Fruit fly (Drosophila melanogaster) whole organism, embryonic: ENCODE measurements around the gene CG43707.

Experiments
- Adf1 ChIP-seq: fragments of 200-800 bp; sonication (Bioruptor generic); IDR thresholded peaks from 2 replicates; pipeline ENCODE4 v1.3.6; 2022; ENCODE audit warnings: missing biosample characterization, missing genetic modification characterization
- Bdp1 ChIP-seq: fragments of 200-800 bp; sonication (Bioruptor generic); optimal IDR thresholded peaks from 3 replicates; lab custom pipeline; 2016; ENCODE audit warnings: missing biosample characterization, missing genetic modification characterization
- CG11504 ChIP-seq: fragments of 200-800 bp; sonication (Bioruptor generic); optimal IDR thresholded peaks from 3 replicates; lab custom pipeline; 2019; ENCODE audit warnings: missing biosample characterization, mild to moderate bottlenecking, missing genetic modification characterization, moderate library complexity
- CG11696 ChIP-seq: fragments of 200-800 bp; sonication (Bioruptor generic); IDR thresholded peaks from 2 replicates; pipeline ENCODE4 v1.3.6; 2022; ENCODE audit warnings: missing biosample characterization, missing genetic modification characterization
- CG11723 ChIP-seq: fragments of 200-800 bp; sonication (Bioruptor generic); optimal IDR thresholded peaks from 2 replicates; lab custom pipeline; 2017; ENCODE audit warnings: missing biosample characterization, mild to moderate bottlenecking, missing genetic modification characterization
- CG12071 ChIP-seq: fragments of 200-800 bp; sonication (Bioruptor generic); optimal IDR thresholded peaks from 3 replicates; lab custom pipeline; 2018; ENCODE audit warnings: missing biosample characterization, mild to moderate bottlenecking, missing genetic modification characterization
- CG15073 ChIP-seq: fragments of 200-800 bp; sonication (Bioruptor generic); optimal IDR thresholded peaks from 2 replicates; lab custom pipeline; 2016; ENCODE audit warnings: missing biosample characterization, missing genetic modification characterization
- CG1603 ChIP-seq: fragments of 200-800 bp; sonication (Bioruptor generic); optimal IDR thresholded peaks from 2 replicates; lab custom pipeline; 2019; ENCODE audit warnings: missing biosample characterization, mild to moderate bottlenecking, missing genetic modification characterization, moderate library complexity
- CG16813 ChIP-seq: fragments of 200-800 bp; sonication (Bioruptor generic); IDR thresholded peaks from 3 replicates; pipeline ENCODE4 v1.3.6; 2022; ENCODE audit warnings: missing biosample characterization, missing genetic modification characterization; ENCODE audit not compliant: partially characterized antibody
- CG17328 ChIP-seq: fragments of 200-800 bp; sonication (Bioruptor generic); IDR thresholded peaks from 2 replicates; pipeline ENCODE4 v1.3.6; 2022; ENCODE audit warnings: missing biosample characterization, missing genetic modification characterization
- CG1792 ChIP-seq: fragments of 200-800 bp; sonication (Bioruptor generic); optimal IDR thresholded peaks from 2 replicates; lab custom pipeline; 2016; ENCODE audit warnings: missing biosample characterization, missing genetic modification characterization
- CG1832 ChIP-seq: fragments of 200-800 bp; sonication (Bioruptor generic); optimal IDR thresholded peaks from 2 replicates; lab custom pipeline; 2017; ENCODE audit warnings: missing biosample characterization, mild to moderate bottlenecking, missing genetic modification characterization, inconsistent platforms
- CG2199 ChIP-seq: fragments of 200-800 bp; sonication (Bioruptor generic); IDR thresholded peaks from 3 replicates; pipeline ENCODE4 v1.3.6; 2022; ENCODE audit warnings: missing biosample characterization, missing genetic modification characterization
- CG2202 ChIP-seq: fragments of 200-800 bp; sonication (Bioruptor generic); optimal IDR thresholded peaks from 2 replicates; lab custom pipeline; 2018; ENCODE audit warnings: missing biosample characterization, mild to moderate bottlenecking, missing genetic modification characterization
- CG31224 ChIP-seq: fragments of 200-800 bp; sonication (Bioruptor generic); IDR thresholded peaks from 2 replicates; pipeline ENCODE4 v1.3.6; 2022; ENCODE audit warnings: missing biosample characterization, missing genetic modification characterization
- CG32532 ChIP-seq: fragments of 200-800 bp; sonication (Bioruptor generic); IDR thresholded peaks from 2 replicates; pipeline ENCODE4 v1.3.6; 2022; ENCODE audit warnings: missing biosample characterization, missing genetic modification characterization
- CG3407 ChIP-seq: fragments of 200-800 bp; sonication (Bioruptor generic); optimal IDR thresholded peaks from 2 replicates; lab custom pipeline; 2018; ENCODE audit warnings: missing biosample characterization, mild to moderate bottlenecking, missing genetic modification characterization
- CG3847 ChIP-seq: fragments of 200-800 bp; sonication (Bioruptor generic); IDR thresholded peaks from 2 replicates; pipeline ENCODE4 v1.3.6; 2022; ENCODE audit warnings: missing biosample characterization, missing genetic modification characterization
- CG42726 ChIP-seq: fragments of 200-800 bp; sonication (Bioruptor generic); IDR thresholded peaks from 2 replicates; pipeline ENCODE4 v1.3.6; 2022; ENCODE audit warnings: missing biosample characterization, missing genetic modification characterization; ENCODE audit not compliant: partially characterized antibody
- CG4328 ChIP-seq: fragments of 200-800 bp; sonication (Bioruptor generic); optimal IDR thresholded peaks from 3 replicates; lab custom pipeline; 2017; ENCODE audit warnings: missing biosample characterization, missing genetic modification reagents, missing genetic modification characterization
- CG6254 ChIP-seq: fragments of 200-800 bp; sonication (Bioruptor generic); optimal IDR thresholded peaks from 3 replicates; lab custom pipeline; 2017; ENCODE audit warnings: mild to moderate bottlenecking, missing biosample characterization, missing genetic modification reagents, missing genetic modification characterization
- CG7556 ChIP-seq: fragments of 200-800 bp; sonication (Bioruptor generic); optimal IDR thresholded peaks from 2 replicates; lab custom pipeline; 2017; ENCODE audit warnings: missing biosample characterization, mild to moderate bottlenecking, missing genetic modification characterization
- CG9437 ChIP-seq: fragments of 200-800 bp; sonication (Bioruptor generic); optimal IDR thresholded peaks from 2 replicates; lab custom pipeline; 2018; ENCODE audit warnings: missing biosample characterization, mild to moderate bottlenecking, missing genetic modification characterization
- Dad ChIP-seq: fragments of 200-800 bp; sonication (Bioruptor generic); optimal IDR thresholded peaks from 3 replicates; lab custom pipeline; 2016; ENCODE audit warnings: missing biosample characterization, missing genetic modification characterization
- Dp ChIP-seq: fragments of 200-800 bp; sonication (Bioruptor generic); optimal IDR thresholded peaks from 2 replicates; lab custom pipeline; 2018; ENCODE audit warnings: missing biosample characterization, mild to moderate bottlenecking, missing genetic modification characterization, moderate library complexity
- Ets97D ChIP-seq: fragments of 200-800 bp; sonication (Bioruptor generic); optimal IDR thresholded peaks from 3 replicates; lab custom pipeline; 2016; ENCODE audit warnings: missing biosample characterization, missing genetic modification characterization
- H15 ChIP-seq: fragments of 200-800 bp; sonication (Bioruptor generic); IDR thresholded peaks from 3 replicates; pipeline ENCODE4 v1.3.6; 2022; ENCODE audit warnings: missing biosample characterization, missing genetic modification characterization
- Hand ChIP-seq: fragments of 200-800 bp; sonication (Bioruptor generic); optimal IDR thresholded peaks from 2 replicates; lab custom pipeline; 2017; ENCODE audit warnings: mild to moderate bottlenecking, missing biosample characterization, missing genetic modification reagents, missing genetic modification characterization
- Hr39 ChIP-seq: fragments of >200 bp; optimal IDR thresholded peaks from 2 replicates; lab custom pipeline; 2017
- Lhr ChIP-seq: fragments of 200-800 bp; sonication (Bioruptor generic); optimal IDR thresholded peaks from 3 replicates; lab custom pipeline; 2017; ENCODE audit warnings: mild to moderate bottlenecking, missing biosample characterization, missing genetic modification reagents, missing genetic modification characterization
- Nf-YB ChIP-seq: fragments of 200-800 bp; sonication (Bioruptor generic); optimal IDR thresholded peaks from 3 replicates; lab custom pipeline; 2019; ENCODE audit warnings: missing biosample characterization, mild to moderate bottlenecking, missing genetic modification characterization, moderate library complexity
- Rfx ChIP-seq: fragments of 200-800 bp; sonication (Bioruptor generic); IDR thresholded peaks from 2 replicates; pipeline ENCODE4 v1.3.6; 2022; ENCODE audit warnings: missing biosample characterization, missing genetic modification characterization
- Spps ChIP-seq: fragments of 200-800 bp; sonication (Bioruptor generic); optimal IDR thresholded peaks from 2 replicates; lab custom pipeline; 2018; ENCODE audit warnings: missing biosample characterization, mild to moderate bottlenecking, missing genetic modification characterization
- Trl ChIP-seq, 3 experiments: fragments of >200 bp in 2 of 3; fragments of 200-800 bp in 1 of 3; sonication (Bioruptor generic) in 1 of 3; optimal IDR thresholded peaks; 2 replicates in 1 of 3; 3 replicates in 2 of 3; lab custom pipeline; 2016 to 2017; ENCODE audit warnings: missing biosample characterization in 1 of 3, missing genetic modification characterization in 1 of 3
- ab ChIP-seq: fragments of 200-800 bp; sonication (Bioruptor generic); optimal IDR thresholded peaks from 2 replicates; lab custom pipeline; 2016; ENCODE audit warnings: missing biosample characterization, missing genetic modification characterization
- bbx ChIP-seq: fragments of 200-800 bp; sonication (Bioruptor generic); IDR thresholded peaks from 2 replicates; pipeline ENCODE4 v1.3.6; 2022; ENCODE audit warnings: missing biosample characterization, missing genetic modification characterization; ENCODE audit not compliant: partially characterized antibody
- ems ChIP-seq: fragments of 200-800 bp; sonication (Bioruptor generic); optimal IDR thresholded peaks from 3 replicates; lab custom pipeline; 2016; ENCODE audit warnings: missing biosample characterization, missing genetic modification characterization
- eyg ChIP-seq: fragments of 200-800 bp; sonication (Bioruptor generic); optimal IDR thresholded peaks from 3 replicates; lab custom pipeline; 2016; ENCODE audit warnings: missing biosample characterization, missing genetic modification characterization
- fd64A ChIP-seq: fragments of 200-800 bp; sonication (Bioruptor generic); optimal IDR thresholded peaks from 3 replicates; lab custom pipeline; 2018; ENCODE audit warnings: missing biosample characterization, mild to moderate bottlenecking, missing genetic modification characterization
- fd96Cb ChIP-seq: fragments of 200-800 bp; sonication (Bioruptor generic); optimal IDR thresholded peaks from 2 replicates; lab custom pipeline; 2018; ENCODE audit warnings: missing biosample characterization, mild to moderate bottlenecking, missing genetic modification characterization, moderate library complexity
- gce ChIP-seq: fragments of 200-800 bp; sonication (Bioruptor generic); IDR thresholded peaks from 3 replicates; pipeline ENCODE4 v1.3.6; 2022; ENCODE audit warnings: missing biosample characterization, missing genetic modification characterization
- gem ChIP-seq: fragments of 200-800 bp; sonication (Bioruptor generic); optimal IDR thresholded peaks from 2 replicates; lab custom pipeline; 2019; ENCODE audit warnings: missing biosample characterization, mild to moderate bottlenecking, missing genetic modification characterization, moderate library complexity
- grn ChIP-seq: fragments of 200-800 bp; sonication (Bioruptor generic); optimal IDR thresholded peaks from 3 replicates; lab custom pipeline; 2017; ENCODE audit warnings: missing biosample characterization, missing genetic modification characterization
- jigr1 ChIP-seq: fragments of 200-800 bp; sonication (Bioruptor generic); IDR thresholded peaks from 3 replicates; pipeline ENCODE4 v1.3.6; 2022; ENCODE audit warnings: missing biosample characterization, missing genetic modification characterization
- lola ChIP-seq, 3 experiments: fragments of >200 bp in 2 of 3; fragments of 200-800 bp in 1 of 3; sonication (Bioruptor generic) in 1 of 3; optimal IDR thresholded peaks; 2 replicates each; lab custom pipeline; 2017 to 2019; ENCODE audit warnings: missing biosample characterization in 3 of 3, missing genetic modification characterization in 3 of 3, mild to moderate bottlenecking in 1 of 3, moderate library complexity in 1 of 3
- luna ChIP-seq: fragments of 200-800 bp; sonication (Bioruptor generic); optimal IDR thresholded peaks from 2 replicates; lab custom pipeline; 2016; ENCODE audit warnings: missing biosample characterization, missing genetic modification characterization
- pum ChIP-seq: fragments of 200-800 bp; sonication (Bioruptor generic); optimal IDR thresholded peaks from 2 replicates; lab custom pipeline; 2016; ENCODE audit warnings: missing biosample characterization, missing genetic modification characterization
- vvl ChIP-seq: fragments of 200-800 bp; sonication (Bioruptor generic); IDR thresholded peaks from 2 replicates; pipeline ENCODE4 v1.3.6; 2022; ENCODE audit warnings: missing biosample characterization, missing genetic modification characterization
- zen ChIP-seq: fragments of 200-800 bp; sonication (Bioruptor generic); optimal IDR thresholded peaks from 3 replicates; lab custom pipeline; 2018; ENCODE audit warnings: missing biosample characterization, mild to moderate bottlenecking, missing genetic modification characterization, moderate library complexity

Gene CG43707

DNA sequence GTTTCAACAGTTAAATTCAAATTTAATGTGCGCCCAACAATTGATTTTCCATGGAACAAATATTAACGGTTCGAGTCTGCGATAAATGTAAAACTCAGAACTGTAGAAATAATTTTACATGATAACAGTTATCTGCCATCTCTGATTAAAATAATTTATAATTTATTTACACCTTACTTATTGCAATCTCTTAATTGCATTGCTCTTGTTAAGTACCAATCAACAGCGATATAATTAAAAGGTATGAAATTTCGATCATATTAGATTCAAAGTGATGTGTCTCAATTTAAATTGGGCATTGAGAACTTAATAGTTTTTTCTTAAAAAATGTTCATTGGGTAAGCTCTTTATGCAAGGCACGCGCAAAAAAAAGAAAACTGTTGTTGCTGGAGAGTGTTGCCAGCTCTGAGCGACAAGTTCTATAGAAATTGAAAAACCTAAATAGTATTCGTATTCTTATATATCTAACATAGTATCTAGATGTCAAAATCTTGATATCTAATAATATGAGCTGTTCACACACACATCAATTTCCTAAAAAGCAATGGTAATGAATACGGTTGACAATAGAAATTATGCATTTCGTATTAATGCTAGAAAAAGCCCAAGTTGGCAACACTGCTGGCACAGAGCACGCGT is 45.9 kb downstream of the CG43707 start (continued):
- 0 out of 3 replicates have a peak, but pooled peaks have one; percentile 49 for TF ChIP-seq jigr1 (GFP tag; lab: Robert Waterston, UW)
- TF ChIP-seq Trl (optimal IDR thresholded peaks at IDR 0.05; lab: Kevin White, UChicago): no peak
- TF ChIP-seq Trl (GFP tag; optimal IDR thresholded peaks at IDR 0.05; lab: Kevin White, UChicago): no peak
- no peak for TF ChIP-seq Dad (GFP tag; lab: Kevin White, UChicago)
- peak; percentile 87 for TF ChIP-seq vvl (GFP tag; lab: Robert Waterston, UW)
- TF ChIP-seq CG17328 (GFP tag; lab: Robert Waterston, UW): peak; percentile 69
- TF ChIP-seq CG7556 (GFP tag; lab: Kevin White, UChicago): peak; percentile 28
- no peak for TF ChIP-seq CG16813 (GFP tag; lab: Robert Waterston, UW)
- 0 out of 3 replicates have a peak, but pooled peaks have one; percentile 28 for TF ChIP-seq CG2199 (GFP tag; lab: Robert Waterston, UW)
- peak; percentile 64 for TF ChIP-seq fd96Cb (tag; lab: Kevin White, UChicago)
- peak; percentile 49; the same call in 1 of the 3 replicates for TF ChIP-seq H15
- peak; percentile 25 for TF ChIP-seq pum
- no peak for TF ChIP-seq CG12071 (GFP tag; lab: Kevin White, UChicago)
- TF ChIP-seq CG11696: peak; percentile 67
- no peak for TF ChIP-seq Lhr
- 0 out of 2 replicates have a peak, but pooled peaks have one; percentile 6 for TF ChIP-seq Adf1 (GFP tag; lab: Robert Waterston, UW)
- TF ChIP-seq CG3847 (GFP tag; lab: Robert Waterston, UW): peak; percentile 66
- peak; percentile 29 for TF ChIP-seq CG4328 (GFP tag; lab: Kevin White, UChicago)
- TF ChIP-seq Dp (GFP tag; lab: Kevin White, UChicago): peak; percentile 54
- peak; percentile 86 for TF ChIP-seq gem (tag; lab: Kevin White, UChicago)
- TF ChIP-seq CG42726: no peak
- peak; percentile 61 for TF ChIP-seq CG9437
- peak; percentile 20 for TF ChIP-seq Bdp1
- no peak for TF ChIP-seq CG11723 (GFP tag; lab: Kevin White, UChicago)
- no peak for TF ChIP-seq ab (GFP tag; lab: Kevin White, UChicago)
- no peak for TF ChIP-seq CG3407
- TF ChIP-seq luna (GFP tag; lab: Kevin White, UChicago): no peak
- TF ChIP-seq CG1603 (tag; lab: Kevin White, UChicago): no peak
- TF ChIP-seq CG31224 (GFP tag; lab: Robert Waterston, UW): peak; percentile 45
- TF ChIP-seq CG1832: no peak
- no peak for TF ChIP-seq bbx (GFP tag; lab: Robert Waterston, UW)
- no peak for TF ChIP-seq Hr39
- TF ChIP-seq Ets97D (GFP tag; lab: Kevin White, UChicago): peak; percentile 24
- TF ChIP-seq CG6254 (GFP tag; lab: Kevin White, UChicago): no peak
- peak; percentile 98 for TF ChIP-seq grn (GFP tag; lab: Kevin White, UChicago)
- peak; percentile 14 for TF ChIP-seq Spps (tag; lab: Kevin White, UChicago)
- TF ChIP-seq Hand (GFP tag; lab: Kevin White, UChicago): peak; percentile 28
- TF ChIP-seq CG1792 (GFP tag; lab: Kevin White, UChicago): peak; percentile 13
- no peak for TF ChIP-seq CG11504 (tag; lab: Kevin White, UChicago)
- peak; percentile 83 for TF ChIP-seq Rfx (GFP tag; lab: Robert Waterston, UW)
- peak; percentile 47 for TF ChIP-seq zen (tag; lab: Kevin White, UChicago)
- TF ChIP-seq gce: peak; percentile 46; the same call in 1 of the 3 replicates
- TF ChIP-seq Nf-YB (GFP tag; lab: Kevin White, UChicago): no peak
- peak; percentile 75; the same call in 1 of the 2 replicates for TF ChIP-seq CG32532 (GFP tag; lab: Robert Waterston, UW)
- peak; percentile 46 for TF ChIP-seq eyg (GFP tag; lab: Kevin White, UChicago)
- no peak for TF ChIP-seq CG15073 (GFP tag; lab: Kevin White, UChicago)
- TF ChIP-seq lola (GFP tag; optimal IDR thresholded peaks at IDR 0.05; lab: Kevin White, UChicago): no peak
- TF ChIP-seq fd64A: no peak
- TF ChIP-seq CG2202 (tag; lab: Kevin White, UChicago): peak; percentile 18
- peak; percentile 65 for TF ChIP-seq ems
